Fruit fly (Drosophila melanogaster) whole organism, pupa: ENCODE measurements around the gene CG14107.

Experiments used
- CG10348 ChIP-seq: fragments of 200-800 bp; sonication (Bioruptor generic); IDR thresholded peaks from 2 replicates; pipeline ENCODE4 v1.3.6; 2022; ENCODE audit warnings: missing biosample characterization, missing genetic modification characterization
- CG13204 ChIP-seq: fragments of 200-800 bp; sonication (Bioruptor generic); optimal IDR thresholded peaks from 2 replicates; lab custom pipeline; 2018; ENCODE audit warnings: missing biosample characterization, mild to moderate bottlenecking, missing genetic modification characterization, moderate library complexity
- CG14655 ChIP-seq: fragments of 200-800 bp; sonication (Bioruptor generic); optimal IDR thresholded peaks from 3 replicates; lab custom pipeline; 2017; ENCODE audit warnings: mild to moderate bottlenecking, missing biosample characterization, missing genetic modification reagents, missing genetic modification characterization
- CG15710 ChIP-seq: fragments of 200-800 bp; sonication (Bioruptor generic); optimal IDR thresholded peaks from 2 replicates; lab custom pipeline; 2018; ENCODE audit warnings: missing biosample characterization, mild to moderate bottlenecking, missing genetic modification characterization, moderate library complexity
- CG8159 ChIP-seq: fragments of 200-800 bp; sonication (Bioruptor generic); optimal IDR thresholded peaks from 3 replicates; lab custom pipeline; 2018; ENCODE audit warnings: missing biosample characterization, mild to moderate bottlenecking, missing genetic modification characterization, moderate library complexity
- D1 ChIP-seq: fragments of 200-800 bp; sonication (Bioruptor generic); optimal IDR thresholded peaks from 2 replicates; lab custom pipeline; 2018; ENCODE audit warnings: missing biosample characterization, mild to moderate bottlenecking, missing genetic modification characterization, moderate library complexity
- Ets98B ChIP-seq: fragments of 200-800 bp; sonication (Bioruptor generic); IDR thresholded peaks from 2 replicates; pipeline ENCODE4 v1.3.6; 2022; ENCODE audit warnings: missing biosample characterization, missing genetic modification characterization
- fd96Ca ChIP-seq: fragments of 200-800 bp; sonication (Bioruptor generic); IDR thresholded peaks from 3 replicates; pipeline ENCODE4 v1.3.6; 2022; ENCODE audit warnings: missing biosample characterization, missing genetic modification characterization
- rn ChIP-seq: fragments of 200-800 bp; sonication (Bioruptor generic); IDR thresholded peaks from 2 replicates; pipeline ENCODE4 v1.3.6; 2022; ENCODE audit warnings: missing biosample characterization, missing genetic modification characterization

dm6 chr3L:13378202-13378601, 2.9 kb downstream of the CG14107 start, which contains the start of gene SNCF:
- no peak for TF ChIP-seq CG14655 (GFP tag; lab: Kevin White, UChicago)
- no peak for TF ChIP-seq fd96Ca
- TF ChIP-seq CG10348 (GFP tag; lab: Robert Waterston, UW), result no peak
- TF ChIP-seq CG13204 (GFP tag; lab: Kevin White, UChicago), result no peak
- no peak for TF ChIP-seq CG8159 (tag; lab: Kevin White, UChicago)
- TF ChIP-seq D1 (tag; lab: Kevin White, UChicago), result no peak
- TF ChIP-seq rn, result no peak
- no peak for TF ChIP-seq CG15710 (tag; lab: Kevin White, UChicago)
- TF ChIP-seq Ets98B (GFP tag; lab: Robert Waterston, UW), result no peak
